Worm (Caenorhabditis elegans) whole organism, young adult: ENCODE results near the gene suex-1.

Source experiments
- T26A5.8 ChIP-seq: sonication (generic microtip); optimal IDR thresholded peaks from 2 replicates; lab custom pipeline; 2016; ENCODE audit warnings: missing genetic modification characterization, missing compliant biosample characterization
- Y67H2A.10 ChIP-seq: fragments of 200-800 bp; sonication (Bioruptor generic); conservative IDR thresholded peaks from 2 replicates; pipeline ENCODE4 v1.3.6; 2022; ENCODE audit warnings: missing genetic modification reagents, missing genetic modification characterization, missing compliant biosample characterization
- lin-35 ChIP-seq, 3 experiments: fragments of 150-350 bp in 2 of 3; sonication (generic microtip) in 1 of 3; optimal IDR thresholded peaks; 2 replicates each; lab custom pipeline; 2014 to 2018; ENCODE audit warnings: missing biosample characterization in 3 of 3, missing genetic modification characterization in 3 of 3, missing genetic modification reagents in 3 of 3
- mxl-1 ChIP-seq: sonication (generic microtip); optimal IDR thresholded peaks from 2 replicates; lab custom pipeline; 2016; ENCODE audit warnings: missing genetic modification characterization, missing compliant biosample characterization
- unc-62 ChIP-seq: fragments of 150-350 bp; optimal IDR thresholded peaks from 2 replicates; lab custom pipeline; 2014; ENCODE audit warnings: missing biosample characterization, missing genetic modification reagents, missing genetic modification characterization

DNA sequence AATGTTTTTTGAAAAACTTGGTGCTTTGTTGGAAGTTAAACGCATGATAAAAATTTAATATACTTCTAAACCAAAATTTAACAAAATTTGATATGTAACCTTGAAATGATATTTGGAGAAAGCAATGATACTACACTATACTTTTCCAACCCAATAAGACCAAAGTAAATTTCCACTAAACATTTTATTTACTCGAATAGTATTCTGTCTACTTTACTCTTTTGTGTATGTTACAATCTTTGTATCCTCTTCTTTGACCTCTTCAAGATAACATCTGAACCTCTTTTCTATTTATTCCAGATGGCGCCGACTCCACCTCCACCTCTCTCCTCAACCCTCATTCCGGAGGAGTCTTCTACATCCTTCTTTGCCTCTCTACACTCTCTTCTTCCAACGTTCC is 44.5 kb downstream of the suex-1 start, which contains the start of gene dhs-5:
- TF ChIP-seq mxl-1 (tag; lab: Kevin White, UChicago): no peak
- no peak for TF ChIP-seq lin-35 (GFP tag; optimal IDR thresholded peaks at IDR 0.05; lab: Kevin White, UChicago)
- no peak for TF ChIP-seq T26A5.8 (tag; lab: Kevin White, UChicago)
- no peak for TF ChIP-seq Y67H2A.10 (GFP tag; lab: Robert Waterston, UW)
- no peak for TF ChIP-seq unc-62 (GFP tag; lab: Kevin White, UChicago)
